Fruit fly (Drosophila melanogaster) whole organism, embryonic: ENCODE results near the gene Bem46.

Source experiments
- Bgb ChIP-seq: fragments of 200-800 bp; sonication (Bioruptor generic); IDR thresholded peaks from 2 replicates; pipeline ENCODE4 v1.3.6; 2022; ENCODE audit warnings: missing biosample characterization, missing genetic modification characterization; ENCODE audit not compliant: partially characterized antibody
- CG10209 ChIP-seq: fragments of 200-800 bp; sonication (Bioruptor generic); optimal IDR thresholded peaks from 3 replicates; lab custom pipeline; 2017; ENCODE audit warnings: missing biosample characterization, mild to moderate bottlenecking, missing genetic modification characterization, missing genetic modification reagents
- CG11247 ChIP-seq: fragments of 200-800 bp; sonication (Bioruptor generic); IDR thresholded peaks from 2 replicates; pipeline ENCODE4 v1.3.6; 2022; ENCODE audit warnings: missing biosample characterization, missing genetic modification characterization
- CG11696 ChIP-seq: fragments of 200-800 bp; sonication (Bioruptor generic); IDR thresholded peaks from 2 replicates; pipeline ENCODE4 v1.3.6; 2022; ENCODE audit warnings: missing biosample characterization, missing genetic modification characterization
- CG13123 ChIP-seq: fragments of 200-800 bp; sonication (Bioruptor generic); optimal IDR thresholded peaks from 2 replicates; lab custom pipeline; 2016; ENCODE audit warnings: missing biosample characterization, missing genetic modification characterization
- CG1647 ChIP-seq: fragments of 200-800 bp; sonication (Bioruptor generic); optimal IDR thresholded peaks from 3 replicates; lab custom pipeline; 2016; ENCODE audit warnings: missing biosample characterization, missing genetic modification characterization
- CG17385 ChIP-seq: fragments of 200-800 bp; sonication (Bioruptor generic); optimal IDR thresholded peaks from 3 replicates; lab custom pipeline; 2018; ENCODE audit warnings: missing biosample characterization, mild to moderate bottlenecking, missing genetic modification characterization
- CG17612 ChIP-seq: fragments of 200-800 bp; sonication (Bioruptor generic); IDR thresholded peaks from 2 replicates; pipeline ENCODE4 v1.3.6; 2022; ENCODE audit warnings: missing biosample characterization, missing genetic modification characterization
- CG1792 ChIP-seq: fragments of 200-800 bp; sonication (Bioruptor generic); optimal IDR thresholded peaks from 2 replicates; lab custom pipeline; 2016; ENCODE audit warnings: missing biosample characterization, missing genetic modification characterization
- CG32532 ChIP-seq: fragments of 200-800 bp; sonication (Bioruptor generic); IDR thresholded peaks from 2 replicates; pipeline ENCODE4 v1.3.6; 2022; ENCODE audit warnings: missing biosample characterization, missing genetic modification characterization
- CG42726 ChIP-seq: fragments of 200-800 bp; sonication (Bioruptor generic); IDR thresholded peaks from 2 replicates; pipeline ENCODE4 v1.3.6; 2022; ENCODE audit warnings: missing biosample characterization, missing genetic modification characterization; ENCODE audit not compliant: partially characterized antibody
- CG5245 ChIP-seq: fragments of 200-800 bp; sonication (Bioruptor generic); optimal IDR thresholded peaks from 3 replicates; lab custom pipeline; 2016; ENCODE audit warnings: missing biosample characterization, missing genetic modification characterization
- CG7987 ChIP-seq: fragments of 200-800 bp; sonication (Bioruptor generic); optimal IDR thresholded peaks from 2 replicates; lab custom pipeline; 2018; ENCODE audit warnings: missing biosample characterization, mild to moderate bottlenecking, missing genetic modification characterization, moderate library complexity
- CG9876 ChIP-seq: fragments of 200-800 bp; sonication (Bioruptor generic); optimal IDR thresholded peaks from 2 replicates; lab custom pipeline; 2016; ENCODE audit warnings: missing biosample characterization, missing genetic modification characterization
- Doc3 ChIP-seq: fragments of 200-800 bp; sonication (Bioruptor generic); IDR thresholded peaks from 3 replicates; pipeline ENCODE4 v1.3.6; 2022; ENCODE audit warnings: missing biosample characterization, missing genetic modification characterization; ENCODE audit not compliant: partially characterized antibody
- Dp ChIP-seq: fragments of 200-800 bp; sonication (Bioruptor generic); optimal IDR thresholded peaks from 2 replicates; lab custom pipeline; 2018; ENCODE audit warnings: missing biosample characterization, mild to moderate bottlenecking, missing genetic modification characterization, moderate library complexity
- Dref ChIP-seq: fragments of 200-800 bp; sonication (Bioruptor generic); IDR thresholded peaks from 2 replicates; pipeline ENCODE4 v1.3.6; 2022; ENCODE audit warnings: missing biosample characterization, missing genetic modification characterization
- Jarid2 ChIP-seq: fragments of 200-800 bp; sonication (Bioruptor generic); optimal IDR thresholded peaks from 3 replicates; lab custom pipeline; 2017; ENCODE audit warnings: mild to moderate bottlenecking, missing biosample characterization, missing genetic modification reagents, missing genetic modification characterization
- Oaz ChIP-seq: fragments of 200-800 bp; sonication (Bioruptor generic); IDR thresholded peaks from 2 replicates; pipeline ENCODE4 v1.3.6; 2022; ENCODE audit warnings: missing biosample characterization, missing genetic modification characterization
- Opbp ChIP-seq: fragments of 200-800 bp; sonication (Bioruptor generic); IDR thresholded peaks from 3 replicates; pipeline ENCODE4 v1.3.6; 2022; ENCODE audit warnings: missing biosample characterization, missing genetic modification characterization; ENCODE audit not compliant: partially characterized antibody
- Trl ChIP-seq, 3 experiments: fragments of >200 bp in 2 of 3; fragments of 200-800 bp in 1 of 3; sonication (Bioruptor generic) in 1 of 3; optimal IDR thresholded peaks; 2 replicates in 1 of 3; 3 replicates in 2 of 3; lab custom pipeline; 2016 to 2017; ENCODE audit warnings: missing biosample characterization in 1 of 3, missing genetic modification characterization in 1 of 3
- Xbp1 ChIP-seq: fragments of 200-800 bp; sonication (Bioruptor generic); optimal IDR thresholded peaks from 3 replicates; lab custom pipeline; 2016; ENCODE audit warnings: missing biosample characterization, mild to moderate bottlenecking, missing genetic modification characterization
- ac ChIP-seq: fragments of 200-800 bp; sonication (Bioruptor generic); optimal IDR thresholded peaks from 3 replicates; lab custom pipeline; 2017; ENCODE audit warnings: missing biosample characterization, mild to moderate bottlenecking, missing genetic modification characterization
- bsh ChIP-seq, 2 experiments: fragments of 200-800 bp; sonication (Bioruptor generic); optimal IDR thresholded peaks; 2 replicates each; lab custom pipeline; 2017 to 2018; ENCODE audit warnings: mild to moderate bottlenecking in 2 of 2, missing biosample characterization in 2 of 2, missing genetic modification characterization in 2 of 2, moderate library complexity in 1 of 2
- cad ChIP-seq: fragments of >200 bp; optimal IDR thresholded peaks from 2 replicates; lab custom pipeline; 2017; ENCODE audit warnings: missing biosample characterization, missing genetic modification characterization
- chn ChIP-seq: fragments of 200-800 bp; sonication (Bioruptor generic); optimal IDR thresholded peaks from 2 replicates; lab custom pipeline; 2016; ENCODE audit warnings: missing biosample characterization, missing genetic modification characterization
- corto ChIP-seq: fragments of 200-800 bp; sonication (Bioruptor generic); optimal IDR thresholded peaks from 2 replicates; lab custom pipeline; 2016; ENCODE audit warnings: missing biosample characterization, mild to moderate bottlenecking, missing genetic modification characterization, moderate library complexity
- cwo ChIP-seq: fragments of 200-800 bp; sonication (Bioruptor generic); optimal IDR thresholded peaks from 3 replicates; lab custom pipeline; 2017; ENCODE audit warnings: missing biosample characterization, missing genetic modification characterization, mild to moderate bottlenecking, moderate library complexity, missing genetic modification reagents
- dimm ChIP-seq: fragments of 200-800 bp; sonication (Bioruptor generic); IDR thresholded peaks from 2 replicates; pipeline ENCODE4 v1.3.6; 2022; ENCODE audit warnings: missing biosample characterization, missing genetic modification characterization
- dmrt11E ChIP-seq: fragments of 200-800 bp; sonication (Bioruptor generic); optimal IDR thresholded peaks from 3 replicates; lab custom pipeline; 2018; ENCODE audit warnings: missing biosample characterization, mild to moderate bottlenecking, missing genetic modification characterization, moderate library complexity
- fd3F ChIP-seq: fragments of 200-800 bp; sonication (Bioruptor generic); optimal IDR thresholded peaks from 2 replicates; lab custom pipeline; 2018; ENCODE audit warnings: missing biosample characterization, mild to moderate bottlenecking, missing genetic modification characterization, moderate library complexity
- gsb-n ChIP-seq: fragments of 200-800 bp; sonication (Bioruptor generic); optimal IDR thresholded peaks from 3 replicates; lab custom pipeline; 2018; ENCODE audit warnings: missing biosample characterization, mild to moderate bottlenecking, missing genetic modification characterization
- gt ChIP-seq: fragments of 200-800 bp; sonication (Bioruptor generic); IDR thresholded peaks from 2 replicates; pipeline ENCODE4 v1.3.6; 2022; ENCODE audit warnings: missing biosample characterization, missing genetic modification characterization
- inv ChIP-seq: fragments of 200-800 bp; sonication (Bioruptor generic); IDR thresholded peaks from 2 replicates; pipeline ENCODE4 v1.3.6; 2022; ENCODE audit warnings: missing biosample characterization, missing genetic modification characterization; ENCODE audit not compliant: partially characterized antibody
- kay ChIP-seq: fragments of 200-800 bp; sonication (Bioruptor generic); optimal IDR thresholded peaks from 2 replicates; lab custom pipeline; 2016; ENCODE audit warnings: missing biosample characterization, missing genetic modification characterization
- lmd ChIP-seq: fragments of 200-800 bp; sonication (Bioruptor generic); IDR thresholded peaks from 2 replicates; pipeline ENCODE4 v1.3.6; 2022; ENCODE audit warnings: missing biosample characterization, missing genetic modification characterization
- mirr ChIP-seq: fragments of 200-800 bp; sonication (Bioruptor generic); optimal IDR thresholded peaks from 3 replicates; lab custom pipeline; 2018; ENCODE audit warnings: missing biosample characterization, mild to moderate bottlenecking, missing genetic modification characterization
- nom ChIP-seq: fragments of 200-800 bp; sonication (Bioruptor generic); optimal IDR thresholded peaks from 2 replicates; lab custom pipeline; 2017; ENCODE audit warnings: missing biosample characterization, missing genetic modification characterization, mild to moderate bottlenecking, moderate library complexity, missing genetic modification reagents
- otp ChIP-seq: fragments of 200-800 bp; sonication (Bioruptor generic); IDR thresholded peaks from 3 replicates; pipeline ENCODE4, ENCODE4 v1.3.6; 2022; ENCODE audit warnings: missing biosample characterization, missing genetic modification characterization
- pita ChIP-seq: fragments of 200-800 bp; sonication (Bioruptor generic); optimal IDR thresholded peaks from 2 replicates; lab custom pipeline; 2017; ENCODE audit warnings: missing biosample characterization, mild to moderate bottlenecking, missing genetic modification characterization
- prd ChIP-seq, 3 experiments: fragments of >200 bp in 2 of 3; fragments of 200-800 bp in 1 of 3; sonication (Bioruptor generic) in 1 of 3; optimal IDR thresholded peaks in 2 of 3; IDR thresholded peaks in 1 of 3; 2 replicates in 2 of 3; 3 replicates in 1 of 3; pipeline versions ENCODE4 v1.3.6 to Lab custom; 2017 to 2022; ENCODE audit warnings: missing biosample characterization in 1 of 3, missing genetic modification characterization in 1 of 3
- repo ChIP-seq: fragments of 200-800 bp; sonication (Bioruptor generic); optimal IDR thresholded peaks from 2 replicates; lab custom pipeline; 2016; ENCODE audit warnings: missing biosample characterization, missing genetic modification characterization
- sr ChIP-seq: fragments of 200-800 bp; sonication (Bioruptor generic); IDR thresholded peaks from 3 replicates; pipeline ENCODE4 v1.3.6; 2022; ENCODE audit warnings: missing biosample characterization, missing genetic modification characterization
- tna ChIP-seq: fragments of 200-800 bp; sonication (Bioruptor generic); IDR thresholded peaks from 2 replicates; pipeline ENCODE4 v1.3.6; 2022; ENCODE audit warnings: missing biosample characterization, missing genetic modification characterization; ENCODE audit not compliant: partially characterized antibody
- wek ChIP-seq: fragments of 200-800 bp; sonication (Bioruptor generic); optimal IDR thresholded peaks from 3 replicates; lab custom pipeline; 2018; ENCODE audit warnings: missing biosample characterization, mild to moderate bottlenecking, missing genetic modification characterization, moderate library complexity
- wor ChIP-seq: fragments of 200-800 bp; sonication (Bioruptor generic); IDR thresholded peaks from 2 replicates; pipeline ENCODE4 v1.3.6; 2022; ENCODE audit warnings: missing biosample characterization, missing genetic modification characterization
- zf30C ChIP-seq: fragments of 200-800 bp; sonication (Bioruptor generic); optimal IDR thresholded peaks from 3 replicates; lab custom pipeline; 2018; ENCODE audit warnings: missing biosample characterization, mild to moderate bottlenecking, missing genetic modification characterization

Gene Bem46

dm6 chr2L:2987681-2988381, at the start of gene Bem46, which contains the start of gene Chd1 (continued):
- TF ChIP-seq repo (no peak), CG42726 (no peak), zf30C (GFP tag; lab: Kevin White, UChicago) (no peak), CG5245 (GFP tag; lab: Kevin White, UChicago) (peak; percentile 74), wek (GFP tag; lab: Kevin White, UChicago) (no peak), CG7987 (peak; percentile 54), Doc3 (no peak), Dp (no peak), cwo (GFP tag; lab: Kevin White, UChicago) (peak; percentile 79), CG10209 (GFP tag; lab: Kevin White, UChicago) (peak; percentile 83), Trl (optimal IDR thresholded peaks at IDR 0.05; lab: Kevin White, UChicago) (no peak), Trl (GFP tag; optimal IDR thresholded peaks at IDR 0.05; lab: Kevin White, UChicago) (peak; percentile 58), nom (GFP tag; lab: Kevin White, UChicago) (peak; percentile 32), dimm (peak; percentile 65; the same call in 1 of the 2 replicates), CG11247 (GFP tag; lab: Robert Waterston, UW) (peak; percentile 71; the same call in 1 of the 2 replicates), Bgb (GFP tag; lab: Robert Waterston, UW) (no peak), lmd (GFP tag; lab: Robert Waterston, UW) (peak; percentile 90), CG17385 (GFP tag; lab: Kevin White, UChicago) (peak; percentile 76), bsh (GFP tag; optimal IDR thresholded peaks at IDR 0.05; lab: Kevin White, UChicago) (peak in 1 of 2 experiments; percentile 81), tna (GFP tag; lab: Robert Waterston, UW) (no peak), CG1792 (GFP tag; lab: Kevin White, UChicago) (peak; percentile 38), gt (GFP tag; lab: Robert Waterston, UW) (0 out of 2 replicates have a peak, but pooled peaks have one; percentile 28), pita (GFP tag; lab: Kevin White, UChicago) (no peak), gsb-n (tag; lab: Kevin White, UChicago) (no peak), mirr (GFP tag; lab: Kevin White, UChicago) (peak; percentile 15), dmrt11E (tag; lab: Kevin White, UChicago) (peak; percentile 86), prd (optimal IDR thresholded peaks at IDR 0.05; lab: Kevin White, UChicago) (no peak), prd (GFP tag; IDR thresholded peaks at IDR 0.05; lab: Robert Waterston, UW) (peak; percentile 91), wor (GFP tag; lab: Robert Waterston, UW) (peak; percentile 71), CG32532 (GFP tag; lab: Robert Waterston, UW) (peak; percentile 89), CG9876 (GFP tag; lab: Kevin White, UChicago) (peak; percentile 16), inv (peak; percentile 39; the same call in 1 of the 2 replicates), fd3F (GFP tag; lab: Kevin White, UChicago) (peak; percentile 84), CG11696 (GFP tag; lab: Robert Waterston, UW) (peak; percentile 54; the same call in 1 of the 2 replicates), otp (GFP tag; lab: Robert Waterston, UW) (peak; percentile 69; the same call in 1 of the 3 replicates), Oaz (peak; percentile 67), cad (GFP tag; lab: Kevin White, UChicago) (no peak), ac (GFP tag; lab: Kevin White, UChicago) (no peak), Xbp1 (GFP tag; lab: Kevin White, UChicago) (peak; percentile 91), corto (GFP tag; lab: Kevin White, UChicago) (no peak), Opbp (GFP tag; lab: Robert Waterston, UW) (no peak; the same call in 2 of the 3 replicates), chn (peak; percentile 82), CG1647 (peak; percentile 41), Jarid2 (GFP tag; lab: Kevin White, UChicago) (no peak), kay (GFP tag; lab: Kevin White, UChicago) (peak; percentile 72), Dref (GFP tag; lab: Robert Waterston, UW) (peak; percentile 65), sr (GFP tag; lab: Robert Waterston, UW) (peak; percentile 48; the same call in 2 of the 3 replicates), CG17612 (GFP tag; lab: Robert Waterston, UW) (peak; percentile 77), CG13123 (GFP tag; lab: Kevin White, UChicago) (peak; percentile 78)
